Worm (Caenorhabditis elegans) whole organism, L4 larva: Measurements from ENCODE around the gene C16A11.7.

Source experiments
- F10B5.3 ChIP-seq: sonication (generic microtip); optimal IDR thresholded peaks from 2 replicates; lab custom pipeline; 2016; ENCODE audit warnings: mild to moderate bottlenecking, missing genetic modification characterization, missing compliant biosample characterization
- F26F4.8 ChIP-seq: fragments of 200-800 bp; sonication (Bioruptor generic); conservative IDR thresholded peaks from 2 replicates; pipeline ENCODE4 v1.3.6; 2022; ENCODE audit warnings: missing genetic modification characterization, missing compliant biosample characterization
- T26A8.4 ChIP-seq: fragments of 200-800 bp; sonication (Bioruptor generic); IDR thresholded peaks from 2 replicates; pipeline ENCODE4 v1.3.6; 2022; ENCODE audit warnings: missing genetic modification characterization, missing compliant biosample characterization
- Y5F2A.4 ChIP-seq: fragments of 200-800 bp; sonication (Bioruptor generic); optimal IDR thresholded peaks from 2 replicates; lab custom pipeline; 2018; ENCODE audit warnings: mild to moderate bottlenecking, missing genetic modification characterization, missing compliant biosample characterization
- Y75B8A.6 ChIP-seq: fragments of 200-800 bp; sonication (Bioruptor generic); IDR thresholded peaks from 2 replicates; pipeline ENCODE4 v1.3.6; 2022; ENCODE audit warnings: missing genetic modification reagents, missing genetic modification characterization, missing compliant biosample characterization
- ZK337.2 ChIP-seq: fragments of 200-800 bp; sonication (Bioruptor generic); IDR thresholded peaks from 2 replicates; pipeline ENCODE4 v1.3.6; 2022; ENCODE audit warnings: missing genetic modification reagents, missing genetic modification characterization, missing compliant biosample characterization
- aha-1 ChIP-seq: fragments of 150-350 bp; peaks from one replicate; lab custom pipeline; 2014; ENCODE audit warnings: missing biosample characterization, missing genetic modification characterization
- ceh-44 ChIP-seq: fragments of 200-800 bp; sonication (Bioruptor generic); IDR thresholded peaks from 2 replicates; pipeline ENCODE4 v1.3.6; 2022; ENCODE audit warnings: missing genetic modification reagents, missing genetic modification characterization, missing compliant biosample characterization
- ceh-62 ChIP-seq: sonication (generic microtip); optimal IDR thresholded peaks from 2 replicates; lab custom pipeline; 2017; ENCODE audit warnings: missing biosample characterization, missing genetic modification characterization
- ces-1 ChIP-seq: fragments of 150-350 bp; sonication (generic microtip); optimal IDR thresholded peaks from 4 replicates; lab custom pipeline; 2014; ENCODE audit warnings: missing biosample characterization, missing genetic modification reagents, missing genetic modification characterization
- daf-19 ChIP-seq: fragments of 200-800 bp; sonication (Bioruptor generic); conservative IDR thresholded peaks from 2 replicates; pipeline ENCODE4 v1.3.6; 2022; ENCODE audit warnings: missing genetic modification characterization, missing compliant biosample characterization
- fos-1 ChIP-seq: fragments of 150-350 bp; optimal IDR thresholded peaks from 2 replicates; lab custom pipeline; 2014; ENCODE audit warnings: missing biosample characterization, missing genetic modification characterization
- lin-15B ChIP-seq: fragments of 150-350 bp; sonication (generic microtip); optimal IDR thresholded peaks from 3 replicates; lab custom pipeline; 2014; ENCODE audit warnings: missing biosample characterization, missing genetic modification characterization
- lin-38 ChIP-seq: fragments of 200-800 bp; sonication (Bioruptor generic); IDR thresholded peaks from 2 replicates; pipeline ENCODE4 v1.3.6; 2022; ENCODE audit warnings: missing genetic modification reagents, missing genetic modification characterization, missing compliant biosample characterization
- lir-3 ChIP-seq: sonication (generic microtip); optimal IDR thresholded peaks from 2 replicates; lab custom pipeline; 2016; ENCODE audit warnings: mild to moderate bottlenecking, missing genetic modification characterization, missing compliant biosample characterization
- mep-1 ChIP-seq: fragments of 150-350 bp; sonication (generic microtip); optimal IDR thresholded peaks from 3 replicates; lab custom pipeline; 2014; ENCODE audit warnings: missing biosample characterization, missing genetic modification characterization
- mxl-3 ChIP-seq: fragments of 200-800 bp; sonication (Bioruptor generic); optimal IDR thresholded peaks from 2 replicates; lab custom pipeline; 2018; ENCODE audit warnings: mild to moderate bottlenecking, missing genetic modification characterization, missing compliant biosample characterization
- nhr-102 ChIP-seq: sonication (generic microtip); optimal IDR thresholded peaks from 2 replicates; lab custom pipeline; 2016; ENCODE audit warnings: mild to moderate bottlenecking, missing genetic modification characterization, moderate library complexity, missing compliant biosample characterization
- nhr-11 ChIP-seq: fragments of 150-350 bp; optimal IDR thresholded peaks from 2 replicates; lab custom pipeline; 2014; ENCODE audit warnings: missing biosample characterization, missing genetic modification characterization
- nhr-111 ChIP-seq: fragments of 200-800 bp; sonication (Bioruptor generic); optimal IDR thresholded peaks from 2 replicates; lab custom pipeline; 2018; ENCODE audit warnings: mild to moderate bottlenecking, missing genetic modification characterization, missing compliant biosample characterization
- nhr-25 ChIP-seq: sonication (generic microtip); optimal IDR thresholded peaks from 2 replicates; lab custom pipeline; 2017; ENCODE audit warnings: missing genetic modification characterization, mild to moderate bottlenecking, missing compliant biosample characterization, antibody characterized with exemption, moderate library complexity, borderline replicate concordance; ENCODE audit not compliant: insufficient read depth
- nhr-28 ChIP-seq: fragments of 150-350 bp; optimal IDR thresholded peaks from 2 replicates; lab custom pipeline; 2014; ENCODE audit warnings: missing biosample characterization, missing genetic modification characterization
- nhr-41 ChIP-seq: fragments of 200-800 bp; sonication (Bioruptor generic); IDR thresholded peaks from 2 replicates; pipeline ENCODE4 v1.3.6; 2022; ENCODE audit warnings: missing genetic modification reagents, missing genetic modification characterization, missing compliant biosample characterization
- nhr-42 ChIP-seq: fragments of 200-800 bp; sonication (Bioruptor generic); IDR thresholded peaks from 2 replicates; pipeline ENCODE4 v1.3.6; 2022; ENCODE audit warnings: missing genetic modification characterization, missing compliant biosample characterization
- nhr-6 ChIP-seq: fragments of 150-350 bp; optimal IDR thresholded peaks from 2 replicates; lab custom pipeline; 2014; ENCODE audit warnings: missing biosample characterization, missing genetic modification characterization
- nhr-77 ChIP-seq: fragments of 150-350 bp; optimal IDR thresholded peaks from 2 replicates; lab custom pipeline; 2014; ENCODE audit warnings: missing biosample characterization, missing genetic modification characterization
- php-3 ChIP-seq: fragments of 200-800 bp; sonication (Bioruptor generic); IDR thresholded peaks from 2 replicates; pipeline ENCODE4 v1.3.6; 2022; ENCODE audit warnings: missing genetic modification reagents, missing genetic modification characterization, missing compliant biosample characterization
- spr-1 ChIP-seq: sonication (generic microtip); optimal IDR thresholded peaks from 2 replicates; lab custom pipeline; 2016; ENCODE audit warnings: mild to moderate bottlenecking, missing genetic modification characterization, missing compliant biosample characterization
- unc-62 ChIP-seq, 3 experiments: fragments of 150-350 bp in 1 of 3; sonication (generic microtip); optimal IDR thresholded peaks in 2 of 3; peaks in 1 of 3; 1 replicate in 1 of 3; 2 replicates in 2 of 3; lab custom pipeline; 2014 to 2017; ENCODE audit warnings: missing biosample characterization in 3 of 3, missing genetic modification characterization in 3 of 3, missing genetic modification reagents in 3 of 3, missing genotype in 1 of 3
- zfp-3 ChIP-seq: fragments of 200-800 bp; sonication (Bioruptor generic); conservative IDR thresholded peaks from 2 replicates; pipeline ENCODE4 v1.3.6; 2022; ENCODE audit warnings: missing genetic modification reagents, missing genetic modification characterization, missing compliant biosample characterization
- zip-2 ChIP-seq: fragments of 150-350 bp; optimal IDR thresholded peaks from 2 replicates; lab custom pipeline; 2014; ENCODE audit warnings: missing biosample characterization, missing genetic modification characterization
- ztf-11 ChIP-seq: fragments of 150-350 bp; optimal IDR thresholded peaks from 2 replicates; lab custom pipeline; 2014; ENCODE audit warnings: missing biosample characterization, missing genetic modification characterization
- ztf-7 ChIP-seq: fragments of 150-350 bp; optimal IDR thresholded peaks from 2 replicates; lab custom pipeline; 2014; ENCODE audit warnings: missing biosample characterization, missing genetic modification characterization

C16A11.7 gene

ce11 chrII:4288572-4288971 is 31.8 kb upstream of the C16A11.7 start (continued):
- TF ChIP-seq mep-1 (tag; lab: Kevin White, UChicago) (no peak), nhr-6 (tag; lab: Kevin White, UChicago) (peak; percentile 32), F26F4.8 (GFP tag; lab: Robert Waterston, UW) (no peak), ceh-62 (tag; lab: Kevin White, UChicago) (no peak), nhr-28 (tag; lab: Kevin White, UChicago) (peak; percentile 4)

ce11 chrII:4288111-4288510 is 31.4 kb upstream of the C16A11.7 start, which contains the start of gene C01F1.6:
C01F1.6 (minus strand) TSS chrII:4288211.
- TF ChIP-seq aha-1: peak; percentile 5
- no peak for TF ChIP-seq spr-1
- no peak for TF ChIP-seq nhr-77 (tag; lab: Kevin White, UChicago)
- TF ChIP-seq unc-62 (GFP tag; optimal IDR thresholded peaks at IDR 0.05 in 1 of 2; lab: Kevin White, UChicago): peak in 1 of 2 experiments; percentile 86
- TF ChIP-seq unc-62 (tag; optimal IDR thresholded peaks at IDR 0.05; lab: Kevin White, UChicago): no peak
- no peak for TF ChIP-seq ztf-7 (tag; lab: Kevin White, UChicago)
- TF ChIP-seq nhr-11 (tag; lab: Kevin White, UChicago): no peak

- TF ChIP-seq nhr-41 (no peak), zip-2 (tag; lab: Kevin White, UChicago) (no peak), ZK337.2 (GFP tag; lab: Robert Waterston, UW) (no peak), ceh-44 (GFP tag; lab: Robert Waterston, UW) (no peak), php-3 (GFP tag; lab: Robert Waterston, UW) (no peak), nhr-102 (tag; lab: Kevin White, UChicago) (no peak), mxl-3 (GFP tag; lab: Kevin White, UChicago) (no peak), nhr-111 (no peak)
- TF ChIP-seq, all 104 proteins: peak for 0
Measured at ce11 chrII:4286921-4287320, 30.2 kb upstream of the C16A11.7 start.

DNA sequence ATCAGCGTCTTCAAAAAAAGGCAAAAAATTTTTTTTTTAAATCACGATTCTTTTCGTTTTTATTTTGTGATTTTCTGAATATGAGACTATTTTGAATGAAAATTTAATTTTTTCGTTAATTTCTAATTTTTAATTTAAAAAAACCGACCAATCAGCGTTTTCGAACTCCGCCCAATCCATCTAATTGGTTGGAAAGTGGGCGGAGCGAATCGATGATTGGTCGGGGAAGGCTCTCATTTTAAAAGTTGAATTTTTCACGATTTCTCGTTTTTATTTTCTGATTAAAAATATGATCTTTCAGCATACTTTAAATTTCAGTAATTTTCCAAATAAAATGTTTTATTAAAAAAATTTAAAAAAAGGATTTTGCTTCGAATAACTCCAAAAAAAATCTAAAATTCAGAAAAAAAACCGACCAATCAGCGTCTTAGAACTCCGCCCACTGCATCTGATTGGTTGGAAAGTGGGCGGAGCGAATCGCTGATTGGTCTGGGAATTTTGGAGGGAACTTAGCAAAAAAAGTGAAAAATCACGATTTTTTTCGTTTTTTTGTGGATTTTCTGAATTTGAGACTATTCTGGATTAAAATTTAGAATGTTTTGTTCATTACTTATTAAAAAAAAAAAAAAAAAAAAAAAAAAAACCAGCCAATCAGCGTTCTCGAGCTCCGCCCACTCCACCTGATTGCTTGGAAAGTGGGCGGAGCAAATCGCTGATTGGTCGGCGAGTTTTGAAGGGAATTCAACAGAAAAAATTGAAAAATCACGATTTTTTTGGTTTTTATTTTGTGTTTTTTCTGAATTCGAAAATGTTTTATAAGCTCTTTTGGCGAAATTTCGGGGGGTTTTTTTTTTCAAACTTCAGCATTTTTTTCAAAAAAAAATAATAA is 27.8 kb upstream of the C16A11.7 start:
- TF ChIP-seq lin-15B (tag; lab: Kevin White, UChicago) (no peak), lir-3 (tag; lab: Kevin White, UChicago) (no peak), ces-1 (GFP tag; lab: Kevin White, UChicago) (no peak), ztf-11 (tag; lab: Kevin White, UChicago) (no peak), mep-1 (tag; lab: Kevin White, UChicago) (no peak), fos-1 (no peak), nhr-42 (GFP tag; lab: Robert Waterston, UW) (no peak), Y5F2A.4 (GFP tag; lab: Kevin White, UChicago) (no peak), T26A8.4 (GFP tag; lab: Robert Waterston, UW) (no peak), lin-38 (no peak), Y75B8A.6 (GFP tag; lab: Robert Waterston, UW) (no peak), daf-19 (GFP tag; lab: Robert Waterston, UW) (no peak), nhr-25 (tag; lab: Kevin White, UChicago) (no peak), zfp-3 (GFP tag; lab: Robert Waterston, UW) (no peak), F10B5.3 (tag; lab: Kevin White, UChicago) (no peak)
